Fruit fly (Drosophila melanogaster): Measurements from ENCODE around the gene Peritrophin-15b.

Gene Peritrophin-15b

DNA sequence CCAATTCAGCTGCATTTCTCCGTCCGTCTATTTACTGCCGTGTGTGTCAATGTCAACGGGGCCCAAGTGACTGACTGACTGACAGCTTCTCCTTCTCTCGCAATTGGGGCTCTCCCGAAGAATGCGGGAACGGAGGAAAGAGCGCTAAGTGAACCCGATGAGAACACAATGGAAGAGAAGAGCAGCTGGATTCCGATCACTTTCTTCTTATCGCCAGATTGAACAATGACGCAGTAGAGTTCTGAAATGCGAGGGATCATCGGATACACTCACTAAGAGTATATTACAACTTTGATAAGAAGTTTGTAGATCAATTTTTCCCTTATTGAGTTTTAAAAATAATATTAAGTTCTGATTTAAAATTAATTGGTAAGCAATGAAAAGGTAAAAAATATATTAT lies 16.8 kb upstream of the Peritrophin-15b start, which contains the start of gene Naglu:
Gene Naglu (minus strand): TSS at position 339 of the 400 bp plus-strand sequence.
- peak; percentile 7 for TF ChIP-seq CG11617 (GFP tag; optimal IDR thresholded peaks at IDR 0.05)
- TF ChIP-seq ovo (GFP tag; optimal IDR thresholded peaks at IDR 0.05): no peak
- no peak for TF ChIP-seq Mnt (GFP tag; optimal IDR thresholded peaks at IDR 0.05)
- TF ChIP-seq cnc (optimal IDR thresholded peaks at IDR 0.05): no peak
- TF ChIP-seq CG7045 (GFP tag; optimal IDR thresholded peaks at IDR 0.05): no peak
- no peak for TF ChIP-seq tj (GFP tag; optimal IDR thresholded peaks at IDR 0.05)
- TF ChIP-seq CG1620 (GFP tag; optimal IDR thresholded peaks at IDR 0.05): no peak
- TF ChIP-seq Crg-1 (GFP tag; optimal IDR thresholded peaks at IDR 0.05): no peak
- TF ChIP-seq CG33017 (tag; optimal IDR thresholded peaks at IDR 0.05): peak; percentile 5
- TF ChIP-seq pad (GFP tag; optimal IDR thresholded peaks at IDR 0.05): no peak
- no peak for TF ChIP-seq toe (GFP tag; optimal IDR thresholded peaks at IDR 0.05)
- peak; percentile 24 for TF ChIP-seq CG7101 (tag; optimal IDR thresholded peaks at IDR 0.05)
- no peak for TF ChIP-seq kay (GFP tag; ENCODE audit: borderline replicate concordance)
- TF ChIP-seq CG12768 (GFP tag; optimal IDR thresholded peaks at IDR 0.05): peak; percentile 17
- TF ChIP-seq Hr96 (GFP tag; optimal IDR thresholded peaks at IDR 0.05): no peak
- peak; percentile 27 for TF ChIP-seq cic (GFP tag; optimal IDR thresholded peaks at IDR 0.05)
- TF ChIP-seq Clk (GFP tag; optimal IDR thresholded peaks at IDR 0.05): no peak
- TF ChIP-seq CG14711 (tag; optimal IDR thresholded peaks at IDR 0.05): no peak

DNA sequence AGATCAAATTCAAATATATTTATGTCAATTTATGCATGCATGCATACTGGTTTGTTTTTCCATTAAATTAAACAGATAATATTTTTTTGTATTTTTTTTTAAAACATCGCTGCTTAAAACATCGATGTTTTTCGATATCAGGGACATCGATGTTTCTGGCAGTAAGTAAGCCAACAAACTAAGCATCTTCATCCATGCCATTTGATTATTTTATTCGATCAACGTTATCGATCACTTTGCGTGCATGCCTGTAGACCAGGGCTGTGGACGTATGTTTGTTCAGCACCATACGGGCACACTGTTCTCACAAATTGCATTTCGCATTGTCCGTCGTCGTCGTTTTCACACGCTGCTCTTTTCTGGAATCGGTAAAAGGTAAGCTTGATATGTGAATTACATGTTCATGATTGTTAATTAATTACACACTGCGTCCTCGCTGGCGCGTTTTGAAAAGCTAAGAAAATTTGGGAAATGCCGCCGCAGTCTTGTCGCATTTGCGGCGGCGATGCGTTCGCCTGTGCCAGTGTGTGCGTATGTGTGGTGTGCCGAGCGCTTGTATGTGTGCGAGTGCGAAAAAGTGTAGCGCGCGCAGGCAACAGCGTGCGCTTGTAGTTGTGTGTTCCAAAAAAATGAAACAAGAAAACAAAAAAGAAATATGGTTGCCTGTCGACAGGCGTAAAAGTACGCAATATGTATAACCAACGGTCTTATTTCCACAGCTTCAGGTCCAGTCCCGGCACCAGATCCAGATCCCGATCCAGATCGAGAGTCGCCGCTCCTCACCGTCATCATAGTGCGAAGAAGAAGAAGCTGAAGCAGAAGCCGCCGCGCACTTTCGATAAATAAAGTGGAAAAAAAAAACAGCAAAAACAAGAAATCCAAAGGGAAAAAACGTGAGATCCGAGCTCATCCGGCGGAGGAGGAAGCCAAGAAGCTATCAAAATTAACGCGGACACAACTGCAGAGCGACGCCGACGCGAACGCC lies 8.8 kb upstream of the Peritrophin-15b start, which contains the start of gene emb:
Gene emb (plus strand): TSS at position 288 of the 985 bp plus-strand sequence.
- no peak for TF ChIP-seq toe (GFP tag; optimal IDR thresholded peaks at IDR 0.05)
- TF ChIP-seq cnc (optimal IDR thresholded peaks at IDR 0.05): no peak
- peak; percentile 80 for TF ChIP-seq Mnt (GFP tag; optimal IDR thresholded peaks at IDR 0.05)
- peak; percentile 80 for TF ChIP-seq cic (GFP tag; optimal IDR thresholded peaks at IDR 0.05)
- peak; percentile 79 for TF ChIP-seq bab1 (GFP tag; optimal IDR thresholded peaks at IDR 0.05)
- peak; percentile 50 for TF ChIP-seq CG11617 (GFP tag; optimal IDR thresholded peaks at IDR 0.05)
- TF ChIP-seq CG5204 (GFP tag; optimal IDR thresholded peaks at IDR 0.05): no peak
- TF ChIP-seq ovo (GFP tag; optimal IDR thresholded peaks at IDR 0.05): no peak
- TF ChIP-seq tj (GFP tag; optimal IDR thresholded peaks at IDR 0.05): peak; percentile 51
- TF ChIP-seq Clk (GFP tag; optimal IDR thresholded peaks at IDR 0.05): peak; percentile 8
- TF ChIP-seq CG14711 (tag; optimal IDR thresholded peaks at IDR 0.05): no peak
- TF ChIP-seq CG7045 (GFP tag; optimal IDR thresholded peaks at IDR 0.05): no peak
- TF ChIP-seq CG1620 (GFP tag; optimal IDR thresholded peaks at IDR 0.05): peak; percentile 11
- no peak for TF ChIP-seq kay (GFP tag; ENCODE audit: borderline replicate concordance)
- TF ChIP-seq Crg-1 (GFP tag; optimal IDR thresholded peaks at IDR 0.05): peak; percentile 43
- TF ChIP-seq CG12768 (GFP tag; optimal IDR thresholded peaks at IDR 0.05): peak; percentile 37
- peak; percentile 56 for TF ChIP-seq CG7101 (tag; optimal IDR thresholded peaks at IDR 0.05)
- TF ChIP-seq Hr96 (GFP tag; optimal IDR thresholded peaks at IDR 0.05): no peak
- no peak for TF ChIP-seq CG33017 (tag; optimal IDR thresholded peaks at IDR 0.05)
- TF ChIP-seq pad (GFP tag; optimal IDR thresholded peaks at IDR 0.05): peak; percentile 47

DNA sequence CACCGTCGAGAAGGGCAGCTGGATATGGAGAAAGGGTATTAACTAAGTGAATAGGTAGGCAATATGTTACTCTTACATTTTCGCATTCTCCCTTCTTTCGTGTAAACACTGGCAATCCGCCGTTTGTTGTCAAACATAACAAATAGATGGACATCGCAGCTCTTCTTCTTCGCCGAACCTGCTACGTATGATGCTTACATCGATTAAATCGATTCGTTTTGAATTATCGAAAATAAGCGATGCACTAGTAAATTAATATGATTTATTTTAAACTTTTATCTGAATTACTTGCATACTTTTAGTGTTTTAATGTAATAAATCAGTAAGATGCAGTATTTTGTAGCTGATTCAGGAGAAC lies 8.2 kb upstream of the Peritrophin-15b start, which contains the start of gene fy:
Gene fy (minus strand): TSS at position 353 of the 358 bp plus-strand sequence.
- TF ChIP-seq cic (GFP tag; optimal IDR thresholded peaks at IDR 0.05): no peak
- no peak for TF ChIP-seq CG7045 (GFP tag; optimal IDR thresholded peaks at IDR 0.05)
- TF ChIP-seq Crg-1 (GFP tag; optimal IDR thresholded peaks at IDR 0.05): no peak
- no peak for TF ChIP-seq tj (GFP tag; optimal IDR thresholded peaks at IDR 0.05)
- TF ChIP-seq CG7101 (tag; optimal IDR thresholded peaks at IDR 0.05): no peak
- TF ChIP-seq CG5204 (GFP tag; optimal IDR thresholded peaks at IDR 0.05): no peak
- TF ChIP-seq CG1620 (GFP tag; optimal IDR thresholded peaks at IDR 0.05): no peak
- TF ChIP-seq Clk (GFP tag; optimal IDR thresholded peaks at IDR 0.05): no peak
- TF ChIP-seq ovo (GFP tag; optimal IDR thresholded peaks at IDR 0.05): no peak
- no peak for TF ChIP-seq CG11617 (GFP tag; optimal IDR thresholded peaks at IDR 0.05)
- TF ChIP-seq CG12768 (GFP tag; optimal IDR thresholded peaks at IDR 0.05): no peak

DNA sequence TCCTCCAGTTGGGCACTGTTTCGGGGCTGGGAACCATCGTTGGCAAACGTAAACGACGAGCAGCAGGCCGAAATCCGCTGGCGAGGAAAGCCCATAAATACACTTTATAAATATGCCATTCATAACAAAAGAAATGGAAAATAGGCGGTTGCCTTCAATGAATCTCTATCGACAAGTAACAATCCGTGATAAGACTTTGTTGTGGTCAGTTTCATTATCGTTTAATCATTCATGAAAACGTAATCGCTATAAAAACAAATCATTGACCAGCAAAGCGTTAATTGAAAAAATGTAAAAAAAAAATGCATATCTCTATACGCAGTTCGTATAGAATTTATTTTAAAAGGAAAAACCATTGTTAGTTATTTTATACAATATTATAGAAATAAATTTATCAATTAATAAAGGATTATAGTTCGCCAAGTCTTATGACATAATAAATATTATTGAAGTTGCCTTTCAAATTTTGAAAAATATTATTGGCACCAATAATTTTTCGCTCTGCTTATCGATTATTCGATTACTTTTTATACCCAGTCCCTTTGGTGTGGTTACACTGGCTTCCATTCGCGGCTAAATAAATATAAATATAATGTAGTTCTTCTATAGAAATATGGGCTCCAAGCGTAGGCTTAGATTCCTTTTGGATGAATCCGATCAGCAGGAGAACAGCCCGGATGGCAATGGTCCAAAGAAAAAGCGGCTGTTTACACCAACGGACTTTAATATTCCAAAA lies 5.3 kb upstream of the Peritrophin-15b start, which contains the start of gene CG31898:
Gene CG31898 (plus strand): TSS at position 559 of the 736 bp plus-strand sequence.
- no peak for TF ChIP-seq CG7101 (tag; optimal IDR thresholded peaks at IDR 0.05)
- TF ChIP-seq cic (GFP tag; optimal IDR thresholded peaks at IDR 0.05): peak; percentile 79
- TF ChIP-seq bab1 (GFP tag; optimal IDR thresholded peaks at IDR 0.05): peak; percentile 26

DNA sequence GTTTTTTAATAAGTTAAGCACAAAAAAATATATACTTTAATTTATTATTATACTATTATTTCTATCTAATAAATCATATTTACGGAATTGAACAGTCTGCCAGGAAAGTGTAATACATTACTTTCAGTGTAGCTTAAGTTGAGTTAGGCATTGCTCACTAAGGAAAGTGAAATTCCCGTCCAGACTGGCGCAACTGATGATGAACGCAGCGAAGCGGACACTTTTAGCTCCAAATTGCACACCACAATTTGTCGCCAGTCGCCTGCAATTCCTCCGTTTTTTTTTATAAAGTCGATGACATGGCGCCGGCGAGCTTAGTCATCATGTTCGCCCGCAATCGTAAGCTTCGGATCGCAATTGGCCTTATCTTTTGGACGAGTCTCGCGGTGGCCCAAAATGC lies 4.0 kb upstream of the Peritrophin-15b start, which contains the start of gene CG13386:
Gene CG13386 (plus strand): TSS at position 301 of the 400 bp plus-strand sequence.
- TF ChIP-seq kay (GFP tag; ENCODE audit: borderline replicate concordance) (no peak), CG11617 (GFP tag; optimal IDR thresholded peaks at IDR 0.05) (no peak), tj (GFP tag; optimal IDR thresholded peaks at IDR 0.05) (no peak), CG12768 (GFP tag; optimal IDR thresholded peaks at IDR 0.05) (no peak), pad (GFP tag; optimal IDR thresholded peaks at IDR 0.05) (no peak), bab1 (GFP tag; optimal IDR thresholded peaks at IDR 0.05) (no peak)
